Fruit fly (Drosophila melanogaster) whole organism, embryonic: Measurements from ENCODE around the gene Kal1.

Experiments
- Ada2b ChIP-seq: fragments of 200-800 bp; sonication (Bioruptor generic); IDR thresholded peaks from 2 replicates; pipeline ENCODE4 v1.3.6; 2022; ENCODE audit warnings: missing biosample characterization, missing genetic modification characterization
- Atf-2 ChIP-seq: fragments of 200-800 bp; sonication (Bioruptor generic); optimal IDR thresholded peaks from 2 replicates; lab custom pipeline; 2016; ENCODE audit warnings: missing biosample characterization, missing genetic modification characterization
- B-H1 ChIP-seq: fragments of 200-800 bp; sonication (Bioruptor generic); IDR thresholded peaks from 3 replicates; pipeline ENCODE4 v1.3.6; 2022; ENCODE audit warnings: missing biosample characterization, missing genetic modification characterization
- CG10654 ChIP-seq: fragments of 200-800 bp; sonication (Bioruptor generic); optimal IDR thresholded peaks from 2 replicates; lab custom pipeline; 2016; ENCODE audit warnings: missing biosample characterization, missing genetic modification characterization
- CG11696 ChIP-seq: fragments of 200-800 bp; sonication (Bioruptor generic); IDR thresholded peaks from 2 replicates; pipeline ENCODE4 v1.3.6; 2022; ENCODE audit warnings: missing biosample characterization, missing genetic modification characterization
- CG12299 ChIP-seq: fragments of 200-800 bp; sonication (Bioruptor generic); optimal IDR thresholded peaks from 2 replicates; lab custom pipeline; 2018; ENCODE audit warnings: missing biosample characterization, mild to moderate bottlenecking, missing genetic modification characterization
- CG12659 ChIP-seq: fragments of 200-800 bp; sonication (Bioruptor generic); optimal IDR thresholded peaks from 3 replicates; lab custom pipeline; 2017; ENCODE audit warnings: mild to moderate bottlenecking, missing biosample characterization, missing genetic modification reagents, missing genetic modification characterization
- CG13424 ChIP-seq: fragments of 200-800 bp; sonication (Bioruptor generic); optimal IDR thresholded peaks from 2 replicates; lab custom pipeline; 2019; ENCODE audit warnings: missing biosample characterization, mild to moderate bottlenecking, missing genetic modification characterization, moderate library complexity
- CG15073 ChIP-seq: fragments of 200-800 bp; sonication (Bioruptor generic); optimal IDR thresholded peaks from 2 replicates; lab custom pipeline; 2016; ENCODE audit warnings: missing biosample characterization, missing genetic modification characterization
- CG17912 ChIP-seq: fragments of 200-800 bp; sonication (Bioruptor generic); optimal IDR thresholded peaks from 2 replicates; lab custom pipeline; 2018; ENCODE audit warnings: missing biosample characterization, mild to moderate bottlenecking, missing genetic modification characterization
- CG2202 ChIP-seq: fragments of 200-800 bp; sonication (Bioruptor generic); optimal IDR thresholded peaks from 2 replicates; lab custom pipeline; 2018; ENCODE audit warnings: missing biosample characterization, mild to moderate bottlenecking, missing genetic modification characterization
- CG4404 ChIP-seq: fragments of 200-800 bp; sonication (Bioruptor generic); IDR thresholded peaks from 2 replicates; pipeline ENCODE4 v1.3.6; 2022; ENCODE audit warnings: missing biosample characterization, missing genetic modification characterization
- CG4424 ChIP-seq: fragments of 200-800 bp; sonication (Bioruptor generic); optimal IDR thresholded peaks from 3 replicates; lab custom pipeline; 2016; ENCODE audit warnings: missing biosample characterization, missing genetic modification characterization
- CG6791 ChIP-seq: fragments of 200-800 bp; sonication (Bioruptor generic); IDR thresholded peaks from 3 replicates; pipeline ENCODE4 v1.3.6; 2022; ENCODE audit warnings: missing biosample characterization, missing genetic modification characterization; ENCODE audit not compliant: partially characterized antibody
- CG7556 ChIP-seq: fragments of 200-800 bp; sonication (Bioruptor generic); optimal IDR thresholded peaks from 2 replicates; lab custom pipeline; 2017; ENCODE audit warnings: missing biosample characterization, mild to moderate bottlenecking, missing genetic modification characterization
- CG8359 ChIP-seq: fragments of 200-800 bp; sonication (Bioruptor generic); optimal IDR thresholded peaks from 2 replicates; lab custom pipeline; 2017; ENCODE audit warnings: missing biosample characterization, mild to moderate bottlenecking, missing genetic modification characterization, borderline replicate concordance
- CG8765 ChIP-seq: fragments of 200-800 bp; sonication (Bioruptor generic); IDR thresholded peaks from 2 replicates; pipeline ENCODE4 v1.3.6; 2022; ENCODE audit warnings: missing biosample characterization, missing genetic modification characterization
- CG8924 ChIP-seq: fragments of 200-800 bp; optimal IDR thresholded peaks from 3 replicates; lab custom pipeline; 2019; ENCODE audit warnings: missing biosample characterization, mild to moderate bottlenecking, missing genetic modification characterization, moderate library complexity
- CG9817 ChIP-seq: fragments of 200-800 bp; sonication (Bioruptor generic); optimal IDR thresholded peaks from 2 replicates; lab custom pipeline; 2018; ENCODE audit warnings: missing biosample characterization, mild to moderate bottlenecking, missing genetic modification characterization, moderate library complexity
- D ChIP-seq, 2 experiments: fragments of 200-800 bp in 1 of 2; fragments of >200 bp in 1 of 2; sonication (Bioruptor generic) in 1 of 2; optimal IDR thresholded peaks; 2 replicates in 1 of 2; 3 replicates in 1 of 2; lab custom pipeline; 2017; ENCODE audit warnings: mild to moderate bottlenecking in 1 of 2, missing biosample characterization in 1 of 2, missing genetic modification characterization in 1 of 2, missing genetic modification reagents in 1 of 2
- Hmr ChIP-seq: fragments of 200-800 bp; sonication (Bioruptor generic); optimal IDR thresholded peaks from 3 replicates; lab custom pipeline; 2017; ENCODE audit warnings: mild to moderate bottlenecking, missing biosample characterization, missing genetic modification reagents, missing genetic modification characterization
- Hr51 ChIP-seq, 2 experiments: fragments of 200-800 bp; sonication (Bioruptor generic); optimal IDR thresholded peaks; 2 replicates in 1 of 2; 3 replicates in 1 of 2; lab custom pipeline; 2016 to 2018; ENCODE audit warnings: missing biosample characterization in 2 of 2, missing genetic modification characterization in 2 of 2, mild to moderate bottlenecking in 1 of 2, moderate library complexity in 1 of 2
- Max ChIP-seq: fragments of 200-800 bp; sonication (Bioruptor generic); optimal IDR thresholded peaks from 2 replicates; lab custom pipeline; 2016; ENCODE audit warnings: missing biosample characterization, mild to moderate bottlenecking, missing genetic modification characterization
- NFAT ChIP-seq: fragments of 200-800 bp; sonication (Bioruptor generic); IDR thresholded peaks from 2 replicates; pipeline ENCODE4 v1.3.6; 2022; ENCODE audit warnings: missing biosample characterization, missing genetic modification characterization
- Side ChIP-seq: fragments of 200-800 bp; sonication (Bioruptor generic); optimal IDR thresholded peaks from 2 replicates; lab custom pipeline; 2016; ENCODE audit warnings: missing biosample characterization, missing genetic modification characterization
- Sin3A ChIP-seq: fragments of >200 bp; optimal IDR thresholded peaks from 2 replicates; lab custom pipeline; 2018
- Six4 ChIP-seq: fragments of 200-800 bp; sonication (Bioruptor generic); optimal IDR thresholded peaks from 2 replicates; lab custom pipeline; 2016; ENCODE audit warnings: missing biosample characterization, missing genetic modification characterization
- Trl ChIP-seq, 3 experiments: fragments of >200 bp in 2 of 3; fragments of 200-800 bp in 1 of 3; sonication (Bioruptor generic) in 1 of 3; optimal IDR thresholded peaks; 2 replicates in 1 of 3; 3 replicates in 2 of 3; lab custom pipeline; 2016 to 2017; ENCODE audit warnings: missing biosample characterization in 1 of 3, missing genetic modification characterization in 1 of 3
- cad ChIP-seq: fragments of >200 bp; optimal IDR thresholded peaks from 2 replicates; lab custom pipeline; 2017; ENCODE audit warnings: missing biosample characterization, missing genetic modification characterization
- chinmo ChIP-seq: fragments of 200-800 bp; sonication (Bioruptor generic); IDR thresholded peaks from 4 replicates; pipeline ENCODE4 v1.3.6; 2022; ENCODE audit warnings: missing biosample characterization, missing genetic modification characterization; ENCODE audit not compliant: partially characterized antibody
- crol ChIP-seq: fragments of 200-800 bp; sonication (Bioruptor generic); IDR thresholded peaks from 2 replicates; pipeline ENCODE4 v1.3.6; 2022; ENCODE audit warnings: missing biosample characterization, missing genetic modification characterization
- emc ChIP-seq: fragments of 200-800 bp; sonication (Bioruptor generic); optimal IDR thresholded peaks from 2 replicates; lab custom pipeline; 2016; ENCODE audit warnings: missing biosample characterization, missing genetic modification characterization
- esg ChIP-seq: fragments of 200-800 bp; sonication (Bioruptor generic); conservative IDR thresholded peaks from 2 replicates; pipeline ENCODE4 v1.3.6; 2022; ENCODE audit warnings: missing biosample characterization, missing genetic modification characterization
- ewg ChIP-seq: fragments of 200-800 bp; sonication (Bioruptor generic); optimal IDR thresholded peaks from 3 replicates; lab custom pipeline; 2017; ENCODE audit warnings: mild to moderate bottlenecking, missing biosample characterization, missing genetic modification reagents, missing genetic modification characterization
- gcm2 ChIP-seq: fragments of 200-800 bp; sonication (Bioruptor generic); optimal IDR thresholded peaks from 2 replicates; lab custom pipeline; 2016; ENCODE audit warnings: missing biosample characterization, missing genetic modification characterization
- h ChIP-seq: fragments of >200 bp; optimal IDR thresholded peaks from 2 replicates; lab custom pipeline; 2017
- hbn ChIP-seq: fragments of 200-800 bp; sonication (Bioruptor generic); IDR thresholded peaks from 2 replicates; pipeline ENCODE4 v1.3.6; 2022; ENCODE audit warnings: missing biosample characterization, missing genetic modification characterization; ENCODE audit not compliant: partially characterized antibody
- inv ChIP-seq: fragments of 200-800 bp; sonication (Bioruptor generic); IDR thresholded peaks from 2 replicates; pipeline ENCODE4 v1.3.6; 2022; ENCODE audit warnings: missing biosample characterization, missing genetic modification characterization; ENCODE audit not compliant: partially characterized antibody
- klu ChIP-seq: fragments of 200-800 bp; sonication (Bioruptor generic); IDR thresholded peaks from 2 replicates; pipeline ENCODE4 v1.3.6; 2022; ENCODE audit warnings: missing biosample characterization, missing genetic modification characterization
- org-1 ChIP-seq: fragments of 200-800 bp; sonication (Bioruptor generic); optimal IDR thresholded peaks from 2 replicates; lab custom pipeline; 2017; ENCODE audit warnings: missing biosample characterization, missing genetic modification characterization
- pita ChIP-seq: fragments of 200-800 bp; sonication (Bioruptor generic); optimal IDR thresholded peaks from 2 replicates; lab custom pipeline; 2017; ENCODE audit warnings: missing biosample characterization, mild to moderate bottlenecking, missing genetic modification characterization
- pros ChIP-seq: fragments of 200-800 bp; sonication (Bioruptor generic); optimal IDR thresholded peaks from 3 replicates; lab custom pipeline; 2019; ENCODE audit warnings: missing biosample characterization, mild to moderate bottlenecking, missing genetic modification characterization, moderate library complexity
- ro ChIP-seq: fragments of 200-800 bp; sonication (Bioruptor generic); IDR thresholded peaks from 2 replicates; pipeline ENCODE4 v1.3.6; 2022; ENCODE audit warnings: missing biosample characterization, missing genetic modification characterization
- sens ChIP-seq: fragments of 200-800 bp; sonication (Bioruptor generic); peaks from one replicate; lab custom pipeline; 2016; ENCODE audit warnings: missing biosample characterization, missing genetic modification characterization
- unc-4 ChIP-seq: fragments of 200-800 bp; sonication (Bioruptor generic); IDR thresholded peaks from 2 replicates; pipeline ENCODE4 v1.3.6; 2022; ENCODE audit warnings: missing biosample characterization, missing genetic modification characterization; ENCODE audit not compliant: partially characterized antibody
- vvl ChIP-seq: fragments of 200-800 bp; sonication (Bioruptor generic); IDR thresholded peaks from 2 replicates; pipeline ENCODE4 v1.3.6; 2022; ENCODE audit warnings: missing biosample characterization, missing genetic modification characterization
- wek ChIP-seq: fragments of 200-800 bp; sonication (Bioruptor generic); optimal IDR thresholded peaks from 3 replicates; lab custom pipeline; 2018; ENCODE audit warnings: missing biosample characterization, mild to moderate bottlenecking, missing genetic modification characterization, moderate library complexity
- wor ChIP-seq: fragments of 200-800 bp; sonication (Bioruptor generic); IDR thresholded peaks from 2 replicates; pipeline ENCODE4 v1.3.6; 2022; ENCODE audit warnings: missing biosample characterization, missing genetic modification characterization

Kal1 gene

DNA sequence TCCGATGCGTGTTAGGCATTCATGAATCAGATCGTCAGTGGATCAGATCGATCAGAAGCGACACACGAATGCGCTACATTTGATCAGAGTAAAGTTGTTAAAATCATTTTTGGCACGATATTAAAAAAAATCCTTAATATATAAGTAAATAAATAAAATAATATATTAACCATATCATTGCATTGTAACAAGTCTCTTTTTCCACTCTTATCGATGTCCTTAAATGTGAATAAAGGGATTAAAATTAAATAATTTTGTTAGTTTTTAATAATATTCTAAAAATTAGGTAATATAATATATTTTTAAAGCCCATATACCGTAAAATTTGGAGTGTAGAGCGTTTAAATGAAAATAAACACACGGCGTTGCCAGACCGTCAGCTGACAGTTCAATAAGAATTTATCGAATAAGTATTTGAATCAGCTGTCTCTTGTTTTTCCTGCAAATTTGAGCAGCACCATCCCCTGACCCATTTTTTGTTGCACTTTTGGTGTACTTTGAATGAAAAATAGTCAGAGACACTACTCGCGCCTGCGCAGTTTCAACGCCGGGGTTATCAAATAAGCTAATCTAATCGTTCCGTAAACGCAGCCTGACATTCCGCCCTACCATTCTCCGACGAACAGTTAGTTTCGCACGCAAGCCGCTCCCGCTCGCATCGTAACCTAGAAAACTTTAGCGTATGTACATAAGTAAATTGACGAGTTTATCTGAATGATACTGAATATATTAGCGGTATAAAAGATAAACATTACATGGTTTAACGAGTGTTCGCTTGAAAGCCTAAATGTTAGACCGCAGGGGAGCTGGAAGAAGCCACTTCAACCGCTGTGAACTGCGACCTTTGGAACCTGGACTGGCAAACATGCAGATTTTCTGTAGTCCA, 11.0 kb downstream of the Kal1 start, which contains the start of the genes p38a and CG6178 (continued):
- TF ChIP-seq Sin3A (lab: Kevin White, UChicago) (peak; percentile 5), Hmr (GFP tag; lab: Kevin White, UChicago) (peak; percentile 98), Max (GFP tag; lab: Kevin White, UChicago) (peak; percentile 85), CG11696 (GFP tag; lab: Robert Waterston, UW) (peak; percentile 81), vvl (peak; percentile 97), wor (GFP tag; lab: Robert Waterston, UW) (peak; percentile 96), CG8359 (GFP tag; lab: Kevin White, UChicago) (peak; percentile 87), CG7556 (peak; percentile 97), CG4424 (peak; percentile 94), gcm2 (GFP tag; lab: Kevin White, UChicago) (no peak), Hr51 (GFP tag; optimal IDR thresholded peaks at IDR 0.05; lab: Kevin White, UChicago) (peak; percentile 52 to 99), CG4404 (GFP tag; lab: Robert Waterston, UW) (peak; percentile 88), CG6791 (0 out of 3 replicates have a peak, but pooled peaks have one; percentile 51), B-H1 (GFP tag; lab: Robert Waterston, UW) (peak; percentile 95), Six4 (GFP tag; lab: Kevin White, UChicago) (peak; percentile 84), pita (GFP tag; lab: Kevin White, UChicago) (no peak), sens (peak; percentile 82), CG2202 (peak; percentile 88), CG12659 (GFP tag; lab: Kevin White, UChicago) (peak; percentile 99), emc (GFP tag; lab: Kevin White, UChicago) (peak; percentile 49), esg (GFP tag; lab: Robert Waterston, UW) (peak; percentile 97), Atf-2 (GFP tag; lab: Kevin White, UChicago) (peak; percentile 43), crol (GFP tag; lab: Robert Waterston, UW) (peak; percentile 57), pros (GFP tag; lab: Kevin White, UChicago) (no peak), CG8924 (tag; lab: Kevin White, UChicago) (peak; percentile 99), ro (GFP tag; lab: Robert Waterston, UW) (peak; percentile 92), cad (no peak), CG10654 (peak; percentile 95), CG17912 (peak; percentile 91), CG15073 (GFP tag; lab: Kevin White, UChicago) (peak; percentile 61), Ada2b (GFP tag; lab: Robert Waterston, UW) (peak; percentile 95), CG13424 (tag; lab: Kevin White, UChicago) (peak; percentile 99), inv (GFP tag; lab: Robert Waterston, UW) (no peak), chinmo (GFP tag; lab: Robert Waterston, UW) (peak; percentile 89; the same call in 3 of the 4 replicates), unc-4 (GFP tag; lab: Robert Waterston, UW) (no peak), D (optimal IDR thresholded peaks at IDR 0.05; lab: Kevin White, UChicago) (no peak), D (GFP tag; optimal IDR thresholded peaks at IDR 0.05; lab: Kevin White, UChicago) (peak; percentile 95), hbn (GFP tag; lab: Robert Waterston, UW) (no peak), klu (peak; percentile 96), CG12299 (tag; lab: Kevin White, UChicago) (peak; percentile 94), NFAT (GFP tag; lab: Robert Waterston, UW) (peak; percentile 95), h (lab: Kevin White, UChicago) (no peak), CG9817 (peak; percentile 98), wek (peak; percentile 56), Side (no peak), Trl (optimal IDR thresholded peaks at IDR 0.05; lab: Kevin White, UChicago) (no peak), Trl (GFP tag; optimal IDR thresholded peaks at IDR 0.05; lab: Kevin White, UChicago) (peak; percentile 15), CG8765 (GFP tag; lab: Robert Waterston, UW) (peak; percentile 78), ewg (GFP tag; lab: Kevin White, UChicago) (peak; percentile 92), org-1 (GFP tag; lab: Kevin White, UChicago) (peak; percentile 92)
